Fruit fly (Drosophila melanogaster): Measurements from ENCODE around the gene Ripalpha.

DNA sequence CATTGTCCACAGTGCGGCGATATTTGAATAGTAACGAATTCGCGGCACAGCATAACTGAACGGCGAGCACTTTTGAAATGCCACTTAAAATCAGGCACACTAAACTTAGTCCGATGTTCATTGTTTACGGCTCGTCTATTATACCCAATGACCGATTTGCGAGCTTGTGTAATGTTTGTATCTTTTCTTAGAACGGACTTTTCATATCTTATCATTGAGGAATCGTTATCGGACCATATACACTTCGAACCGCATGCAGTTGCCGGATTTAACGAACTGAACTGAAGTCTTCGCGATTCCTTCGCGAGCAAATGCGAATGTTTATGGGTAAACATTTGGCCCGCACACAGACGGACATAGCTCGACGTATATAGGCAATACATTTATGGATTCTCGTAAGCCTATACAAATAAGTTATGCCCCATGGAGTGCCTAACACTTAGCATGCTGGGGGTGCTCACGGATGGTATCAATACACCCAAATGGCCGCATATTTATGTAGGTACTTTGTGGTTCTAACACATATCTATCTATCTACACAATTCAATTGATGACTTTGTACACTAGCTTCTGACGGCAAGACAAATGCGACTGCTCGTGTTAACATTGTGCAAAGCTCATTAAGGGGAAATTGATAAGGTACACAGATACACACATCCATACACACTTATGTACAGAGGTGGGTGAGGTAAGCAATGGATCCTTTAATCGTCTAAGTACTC lies 37.1 kb upstream of the Ripalpha start, which contains the start of gene mthl15:
- TF ChIP-seq CG14655 (GFP tag; optimal IDR thresholded peaks at IDR 0.05), result no peak
- no peak for TF ChIP-seq CG12605 (GFP tag; IDR thresholded peaks at IDR 0.05)
- no peak for TF ChIP-seq CG15710 (tag; optimal IDR thresholded peaks at IDR 0.05)
- no peak for TF ChIP-seq rn (GFP tag; IDR thresholded peaks at IDR 0.05)

Measured in whole organism, pupa.